Fruit fly (Drosophila melanogaster) whole organism, adult: Measurements from ENCODE around the gene CG10907.

ENCODE experiments used
- CG11617 ChIP-seq: fragments of 200-800 bp; sonication (Bioruptor generic); optimal IDR thresholded peaks from 2 replicates; lab custom pipeline; 2017; ENCODE audit warnings: mild to moderate bottlenecking, missing biosample characterization, missing genetic modification reagents, missing genetic modification characterization
- CG12768 ChIP-seq: fragments of 200-800 bp; sonication (Bioruptor generic); optimal IDR thresholded peaks from 2 replicates; lab custom pipeline; 2017; ENCODE audit warnings: missing biosample characterization, missing genetic modification characterization, mild to moderate bottlenecking, moderate library complexity, missing genetic modification reagents
- CG14711 ChIP-seq: fragments of 200-800 bp; sonication (Bioruptor generic); optimal IDR thresholded peaks from 2 replicates; lab custom pipeline; 2018; ENCODE audit warnings: missing biosample characterization, mild to moderate bottlenecking, missing genetic modification characterization, moderate library complexity
- CG1620 ChIP-seq: fragments of 200-800 bp; sonication (Bioruptor generic); optimal IDR thresholded peaks from 2 replicates; lab custom pipeline; 2016; ENCODE audit warnings: missing biosample characterization, missing genetic modification characterization
- CG33017 ChIP-seq: fragments of 200-800 bp; sonication (Bioruptor generic); optimal IDR thresholded peaks from 2 replicates; lab custom pipeline; 2018; ENCODE audit warnings: missing biosample characterization, mild to moderate bottlenecking, missing genetic modification characterization, moderate library complexity
- CG5204 ChIP-seq: fragments of 200-800 bp; sonication (Bioruptor generic); optimal IDR thresholded peaks from 2 replicates; lab custom pipeline; 2016; ENCODE audit warnings: missing biosample characterization, missing genetic modification characterization
- CG7045 ChIP-seq: fragments of 200-800 bp; sonication (Bioruptor generic); optimal IDR thresholded peaks from 2 replicates; lab custom pipeline; 2017; ENCODE audit warnings: missing biosample characterization, mild to moderate bottlenecking, missing genetic modification characterization
- CG7101 ChIP-seq: fragments of 200-800 bp; sonication (Bioruptor generic); optimal IDR thresholded peaks from 2 replicates; lab custom pipeline; 2018; ENCODE audit warnings: missing biosample characterization, mild to moderate bottlenecking, missing genetic modification characterization, moderate library complexity
- Clk ChIP-seq: fragments of 200-800 bp; sonication (Bioruptor generic); optimal IDR thresholded peaks from 2 replicates; lab custom pipeline; 2017; ENCODE audit warnings: missing biosample characterization, missing genetic modification characterization
- Crg-1 ChIP-seq: fragments of 200-800 bp; sonication (Bioruptor generic); optimal IDR thresholded peaks from 2 replicates; lab custom pipeline; 2016; ENCODE audit warnings: missing biosample characterization, missing genetic modification characterization
- Hr96 ChIP-seq: fragments of 200-800 bp; sonication (Bioruptor generic); optimal IDR thresholded peaks from 2 replicates; lab custom pipeline; 2016; ENCODE audit warnings: missing biosample characterization, missing genetic modification characterization
- Mnt ChIP-seq: fragments of 200-800 bp; sonication (Bioruptor generic); optimal IDR thresholded peaks from 2 replicates; lab custom pipeline; 2016; ENCODE audit warnings: missing biosample characterization, mild to moderate bottlenecking, missing genetic modification characterization
- bab1 ChIP-seq: fragments of 200-800 bp; sonication (Bioruptor generic); optimal IDR thresholded peaks from 3 replicates; lab custom pipeline; 2019; ENCODE audit warnings: missing biosample characterization, mild to moderate bottlenecking, missing genetic modification characterization, moderate library complexity
- cic ChIP-seq: fragments of 200-800 bp; sonication (Bioruptor generic); optimal IDR thresholded peaks from 2 replicates; lab custom pipeline; 2017; ENCODE audit warnings: missing biosample characterization, mild to moderate bottlenecking, missing genetic modification characterization, moderate library complexity
- cnc ChIP-seq, 2 experiments: fragments of >200 bp; optimal IDR thresholded peaks; 2 replicates each; lab custom pipeline; 2017
- kay ChIP-seq: fragments of 200-800 bp; sonication (Bioruptor generic); peaks from one replicate; lab custom pipeline; 2016; ENCODE audit warnings: missing biosample characterization, missing genetic modification characterization, borderline replicate concordance
- ovo ChIP-seq: fragments of 200-800 bp; sonication (Bioruptor generic); optimal IDR thresholded peaks from 2 replicates; lab custom pipeline; 2016; ENCODE audit warnings: missing biosample characterization, missing genetic modification characterization
- pad ChIP-seq: fragments of 200-800 bp; sonication (Bioruptor generic); optimal IDR thresholded peaks from 3 replicates; lab custom pipeline; 2017; ENCODE audit warnings: missing biosample characterization, missing genetic modification characterization, mild to moderate bottlenecking, moderate library complexity, missing genetic modification reagents
- tj ChIP-seq: fragments of 200-800 bp; sonication (Bioruptor generic); optimal IDR thresholded peaks from 3 replicates; lab custom pipeline; 2017; ENCODE audit warnings: missing biosample characterization, mild to moderate bottlenecking, missing genetic modification characterization, moderate library complexity
- toe ChIP-seq: fragments of 200-800 bp; sonication (Bioruptor generic); optimal IDR thresholded peaks from 2 replicates; lab custom pipeline; 2016; ENCODE audit warnings: missing biosample characterization, missing genetic modification characterization

The CG10907 gene

dm6 chr3L:11793233-11793800 is at the start of gene CG10907, which contains the start of gene twy:
CG10907 (plus strand) TSS chr3L:11793514.
twy (minus strand) TSS chr3L:11793283.
- TF ChIP-seq tj (GFP tag; lab: Kevin White, UChicago): no peak
- no peak for TF ChIP-seq CG11617 (GFP tag; lab: Kevin White, UChicago)
- no peak for TF ChIP-seq Clk (GFP tag; lab: Kevin White, UChicago)
- no peak for TF ChIP-seq kay (GFP tag; lab: Kevin White, UChicago)

dm6 chr3L:11751005-11751404 is 42.3 kb upstream of the CG10907 start, which contains the start of gene Gr68a:
Gr68a (plus strand) TSS chr3L:11751305.
- TF ChIP-seq Mnt (no peak), tj (GFP tag; lab: Kevin White, UChicago) (no peak), ovo (no peak), CG1620 (GFP tag; lab: Kevin White, UChicago) (no peak), Hr96 (no peak), kay (GFP tag; lab: Kevin White, UChicago) (no peak), bab1 (GFP tag; lab: Kevin White, UChicago) (no peak), CG5204 (GFP tag; lab: Kevin White, UChicago) (no peak)

DNA sequence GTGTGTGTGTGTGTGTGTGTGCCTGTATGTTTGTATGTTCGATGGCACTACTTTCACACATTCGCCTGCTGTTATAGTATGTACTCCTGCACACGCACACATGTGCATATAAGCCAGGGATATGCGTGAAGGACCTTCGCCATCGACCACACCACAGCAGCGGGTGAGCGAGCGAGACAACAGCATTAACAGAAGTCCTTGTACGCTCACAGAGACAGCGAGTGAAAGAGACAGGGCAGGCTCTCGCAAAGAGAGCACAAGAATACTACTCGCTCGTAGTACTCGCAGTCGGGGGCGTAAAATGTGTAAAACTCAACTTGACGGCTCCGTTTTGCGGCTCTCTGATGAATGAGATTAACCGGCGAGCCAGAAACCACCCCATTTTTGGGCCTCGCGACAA is 28.4 kb upstream of the CG10907 start:
- TF ChIP-seq tj (GFP tag; lab: Kevin White, UChicago) (no peak), toe (GFP tag; lab: Kevin White, UChicago) (no peak), CG7101 (tag; lab: Kevin White, UChicago) (no peak), Hr96 (no peak), ovo (no peak), Mnt (no peak), bab1 (GFP tag; lab: Kevin White, UChicago) (no peak), pad (GFP tag; lab: Kevin White, UChicago) (no peak), CG12768 (GFP tag; lab: Kevin White, UChicago) (no peak), CG11617 (GFP tag; lab: Kevin White, UChicago) (no peak), CG7045 (GFP tag; lab: Kevin White, UChicago) (no peak), kay (GFP tag; lab: Kevin White, UChicago) (no peak), cic (no peak), CG14711 (tag; lab: Kevin White, UChicago) (no peak), Crg-1 (no peak), CG5204 (GFP tag; lab: Kevin White, UChicago) (no peak), CG33017 (tag; lab: Kevin White, UChicago) (no peak)

DNA sequence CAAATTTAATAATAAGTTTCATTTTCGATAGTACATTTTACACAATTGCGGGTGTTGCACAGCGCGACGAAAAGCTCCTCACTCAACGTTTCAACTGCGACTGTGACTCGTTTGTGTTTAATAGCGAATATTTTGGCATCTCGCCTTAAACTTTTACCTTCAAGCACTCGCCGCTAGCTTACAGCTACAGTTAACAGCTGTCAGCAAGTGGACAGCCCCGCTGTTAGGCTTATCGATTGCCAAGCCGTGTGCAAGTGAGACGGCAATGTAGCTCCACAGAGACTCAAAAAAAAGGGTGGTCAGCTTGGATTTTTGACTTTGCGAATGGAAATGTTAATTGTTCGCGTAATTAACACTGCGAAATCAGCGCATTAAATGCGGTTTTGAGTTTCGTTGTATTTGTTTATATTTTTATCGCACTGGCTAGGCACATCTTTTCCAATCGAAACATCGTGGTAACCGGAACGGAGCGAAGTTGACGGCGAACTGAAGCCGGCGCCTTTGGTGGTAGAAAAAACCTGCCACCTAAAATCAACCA is 27.6 kb upstream of the CG10907 start, which contains the start of gene loaf:
Gene loaf (minus strand): TSS at position 488 of the 538 bp plus-strand sequence.
- TF ChIP-seq Mnt (no peak), CG11617 (GFP tag; lab: Kevin White, UChicago) (no peak), toe (GFP tag; lab: Kevin White, UChicago) (no peak), bab1 (GFP tag; lab: Kevin White, UChicago) (no peak), cnc (optimal IDR thresholded peaks at IDR 0.05; lab: Kevin White, UChicago) (no peak), tj (GFP tag; lab: Kevin White, UChicago) (no peak), CG14711 (tag; lab: Kevin White, UChicago) (no peak), ovo (no peak), CG1620 (GFP tag; lab: Kevin White, UChicago) (no peak), Hr96 (no peak), CG7045 (GFP tag; lab: Kevin White, UChicago) (no peak), pad (GFP tag; lab: Kevin White, UChicago) (no peak), cic (no peak), CG12768 (GFP tag; lab: Kevin White, UChicago) (no peak), kay (GFP tag; lab: Kevin White, UChicago) (no peak)

dm6 chr3L:11766563-11766962 is 26.8 kb upstream of the CG10907 start:
- TF ChIP-seq Hr96: no peak
- no peak for TF ChIP-seq CG1620 (GFP tag; lab: Kevin White, UChicago)
- TF ChIP-seq Mnt: no peak
- TF ChIP-seq Crg-1: no peak
- TF ChIP-seq cic: no peak
- TF ChIP-seq cnc (optimal IDR thresholded peaks at IDR 0.05; lab: Kevin White, UChicago): no peak
- no peak for TF ChIP-seq CG7101 (tag; lab: Kevin White, UChicago)
- no peak for TF ChIP-seq CG5204 (GFP tag; lab: Kevin White, UChicago)
- TF ChIP-seq CG12768 (GFP tag; lab: Kevin White, UChicago): no peak
- TF ChIP-seq tj (GFP tag; lab: Kevin White, UChicago): no peak

DNA sequence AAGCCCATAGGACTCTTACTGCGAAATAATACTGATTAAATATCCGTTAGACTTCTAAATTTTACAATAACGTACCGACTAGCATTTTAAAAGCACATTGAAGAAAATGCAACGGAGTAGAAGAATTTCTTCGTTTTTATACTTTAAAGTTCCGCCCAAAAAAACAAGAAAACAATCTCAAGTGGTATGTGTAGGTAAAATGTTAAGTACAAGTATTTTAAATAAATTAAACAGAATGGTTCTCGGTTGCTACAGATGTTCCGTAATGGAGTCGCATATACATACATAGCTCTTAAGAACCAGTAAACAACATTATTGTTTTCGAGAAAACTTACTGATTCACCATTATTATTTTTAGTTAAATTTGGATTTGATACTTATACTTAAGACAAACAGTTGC is 21.3 kb upstream of the CG10907 start, which contains the start of gene Muc68D:
Gene Muc68D (minus strand): TSS at position 101 of the 400 bp plus-strand sequence.
- TF ChIP-seq CG33017 (tag; lab: Kevin White, UChicago) (no peak), toe (GFP tag; lab: Kevin White, UChicago) (no peak), CG12768 (GFP tag; lab: Kevin White, UChicago) (no peak), ovo (no peak), CG5204 (GFP tag; lab: Kevin White, UChicago) (no peak)

DNA sequence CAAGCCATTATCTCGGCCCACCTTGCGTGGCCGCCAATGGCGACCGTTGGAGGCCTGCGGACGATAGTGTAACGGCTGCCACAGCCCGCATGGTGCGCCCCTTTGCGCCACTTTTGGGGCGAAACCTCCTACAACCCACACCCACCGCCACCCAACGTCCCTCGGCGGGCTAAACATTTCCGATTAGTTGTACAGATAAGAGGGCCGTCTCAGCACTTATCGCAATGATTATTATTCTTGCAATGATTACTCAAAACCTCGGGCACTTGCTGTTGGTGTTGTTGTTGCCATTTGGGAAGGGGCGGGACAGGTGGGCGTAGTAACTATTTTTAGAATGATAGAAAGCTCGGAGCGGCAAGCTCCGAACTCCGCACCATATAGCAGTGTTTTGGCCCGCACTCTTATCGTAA is 20.7 kb upstream of the CG10907 start:
- TF ChIP-seq CG7101 (tag; lab: Kevin White, UChicago): peak; percentile 5
- no peak for TF ChIP-seq tj (GFP tag; lab: Kevin White, UChicago)
- peak; percentile 23 for TF ChIP-seq CG12768 (GFP tag; lab: Kevin White, UChicago)
- no peak for TF ChIP-seq CG7045 (GFP tag; lab: Kevin White, UChicago)
- TF ChIP-seq Mnt: peak; percentile 18
- TF ChIP-seq toe (GFP tag; lab: Kevin White, UChicago): no peak
- no peak for TF ChIP-seq pad (GFP tag; lab: Kevin White, UChicago)
- peak; percentile 64 for TF ChIP-seq cic
